Fruit fly (Drosophila melanogaster) whole organism, embryonic: ENCODE results near the gene CG5644.

ENCODE experiments used
- Adf1 ChIP-seq: fragments of 200-800 bp; sonication (Bioruptor generic); IDR thresholded peaks from 2 replicates; pipeline ENCODE4 v1.3.6; 2022; ENCODE audit warnings: missing biosample characterization, missing genetic modification characterization
- CG10267 ChIP-seq: fragments of 200-800 bp; sonication (Bioruptor generic); optimal IDR thresholded peaks from 2 replicates; lab custom pipeline; 2018; ENCODE audit warnings: missing biosample characterization, mild to moderate bottlenecking, missing genetic modification characterization, moderate library complexity
- CG10321 ChIP-seq: fragments of 200-800 bp; sonication (Bioruptor generic); IDR thresholded peaks from 2 replicates; pipeline ENCODE4 v1.3.6; 2022; ENCODE audit warnings: missing biosample characterization, missing genetic modification characterization
- CG12299 ChIP-seq: fragments of 200-800 bp; sonication (Bioruptor generic); optimal IDR thresholded peaks from 2 replicates; lab custom pipeline; 2018; ENCODE audit warnings: missing biosample characterization, mild to moderate bottlenecking, missing genetic modification characterization
- CG14710 ChIP-seq: fragments of 200-800 bp; sonication (Bioruptor generic); optimal IDR thresholded peaks from 3 replicates; lab custom pipeline; 2019; ENCODE audit warnings: missing biosample characterization, mild to moderate bottlenecking, missing genetic modification characterization, moderate library complexity
- CG17359 ChIP-seq: fragments of 200-800 bp; sonication (Bioruptor generic); optimal IDR thresholded peaks from 3 replicates; lab custom pipeline; 2018; ENCODE audit warnings: missing biosample characterization, mild to moderate bottlenecking, missing genetic modification characterization, moderate library complexity
- CG17361 ChIP-seq: fragments of 200-800 bp; sonication (Bioruptor generic); IDR thresholded peaks from 3 replicates; pipeline ENCODE4 v1.3.6; 2022; ENCODE audit warnings: missing biosample characterization, missing genetic modification characterization
- CG17612 ChIP-seq: fragments of 200-800 bp; sonication (Bioruptor generic); IDR thresholded peaks from 2 replicates; pipeline ENCODE4 v1.3.6; 2022; ENCODE audit warnings: missing biosample characterization, missing genetic modification characterization
- CG30431 ChIP-seq: fragments of 200-800 bp; sonication (Bioruptor generic); optimal IDR thresholded peaks from 2 replicates; lab custom pipeline; 2017; ENCODE audit warnings: missing biosample characterization, missing genetic modification characterization
- CG31441 ChIP-seq: fragments of 200-800 bp; sonication (Bioruptor generic); IDR thresholded peaks from 2 replicates; pipeline ENCODE4 v1.3.6; 2022; ENCODE audit warnings: missing biosample characterization, missing genetic modification characterization
- CG32532 ChIP-seq: fragments of 200-800 bp; sonication (Bioruptor generic); IDR thresholded peaks from 2 replicates; pipeline ENCODE4 v1.3.6; 2022; ENCODE audit warnings: missing biosample characterization, missing genetic modification characterization
- CG34224 ChIP-seq: fragments of 200-800 bp; sonication (Bioruptor generic); IDR thresholded peaks from 3 replicates; pipeline ENCODE4 v1.3.6; 2022; ENCODE audit warnings: missing biosample characterization, missing genetic modification characterization; ENCODE audit not compliant: partially characterized antibody
- CG34422 ChIP-seq: fragments of 200-800 bp; sonication (Bioruptor generic); IDR thresholded peaks from 3 replicates; pipeline ENCODE4 v1.3.6; 2022; ENCODE audit warnings: missing biosample characterization, missing genetic modification characterization
- CG3726 ChIP-seq: fragments of 200-800 bp; sonication (Bioruptor generic); IDR thresholded peaks from 3 replicates; pipeline ENCODE4, ENCODE4 v1.3.6; 2022; ENCODE audit warnings: missing biosample characterization, missing genetic modification characterization
- CG4424 ChIP-seq: fragments of 200-800 bp; sonication (Bioruptor generic); optimal IDR thresholded peaks from 3 replicates; lab custom pipeline; 2016; ENCODE audit warnings: missing biosample characterization, missing genetic modification characterization
- CG4730 ChIP-seq: fragments of 200-800 bp; sonication (Bioruptor generic); IDR thresholded peaks from 2 replicates; pipeline ENCODE4 v1.3.6; 2022; ENCODE audit warnings: missing biosample characterization, missing genetic modification characterization
- CG5180 ChIP-seq: fragments of 200-800 bp; sonication (Bioruptor generic); optimal IDR thresholded peaks from 3 replicates; lab custom pipeline; 2017; ENCODE audit warnings: missing biosample characterization, missing genetic modification characterization, mild to moderate bottlenecking, moderate library complexity, missing genetic modification reagents
- CG6175 ChIP-seq: fragments of 200-800 bp; sonication (Bioruptor generic); IDR thresholded peaks from 3 replicates; pipeline ENCODE4 v1.3.6; 2022; ENCODE audit warnings: missing biosample characterization, missing genetic modification characterization
- CG7271 ChIP-seq: fragments of 200-800 bp; sonication (Bioruptor generic); optimal IDR thresholded peaks from 2 replicates; lab custom pipeline; 2018; ENCODE audit warnings: missing biosample characterization, mild to moderate bottlenecking, missing genetic modification characterization, moderate library complexity
- CG7963 ChIP-seq: fragments of 200-800 bp; sonication (Bioruptor generic); IDR thresholded peaks from 3 replicates; pipeline ENCODE4 v1.3.6; 2022; ENCODE audit warnings: missing biosample characterization, missing genetic modification characterization; ENCODE audit not compliant: partially characterized antibody
- CG8089 ChIP-seq: fragments of 200-800 bp; sonication (Bioruptor generic); optimal IDR thresholded peaks from 3 replicates; lab custom pipeline; 2016; ENCODE audit warnings: missing biosample characterization, missing genetic modification characterization
- CG9932 ChIP-seq: fragments of 200-800 bp; sonication (Bioruptor generic); IDR thresholded peaks from 2 replicates; pipeline ENCODE4 v1.3.6; 2022; ENCODE audit warnings: missing biosample characterization, missing genetic modification characterization
- CHES-1-like ChIP-seq: fragments of 200-800 bp; sonication (Bioruptor generic); optimal IDR thresholded peaks from 2 replicates; lab custom pipeline; 2016; ENCODE audit warnings: missing biosample characterization, missing genetic modification characterization
- Dll ChIP-seq: fragments of 200-800 bp; sonication (Bioruptor generic); IDR thresholded peaks from 4 replicates; pipeline ENCODE4 v1.3.6; 2022; ENCODE audit warnings: missing biosample characterization, missing genetic modification characterization; ENCODE audit not compliant: partially characterized antibody
- Drgx ChIP-seq: fragments of 200-800 bp; sonication (Bioruptor generic); IDR thresholded peaks from 2 replicates; pipeline ENCODE4 v1.3.6; 2022; ENCODE audit warnings: missing biosample characterization, missing genetic modification characterization
- Ets65A ChIP-seq: fragments of 200-800 bp; sonication (Bioruptor generic); peaks from one replicate; lab custom pipeline; 2016; ENCODE audit warnings: missing biosample characterization, missing genetic modification characterization
- H2.0 ChIP-seq: fragments of 200-800 bp; sonication (Bioruptor generic); IDR thresholded peaks from 2 replicates; pipeline ENCODE4 v1.3.6; 2022; ENCODE audit warnings: missing biosample characterization, missing genetic modification characterization
- HLH4C ChIP-seq: fragments of 200-800 bp; sonication (Bioruptor generic); IDR thresholded peaks from 3 replicates; pipeline ENCODE4 v1.3.6; 2022; ENCODE audit warnings: missing biosample characterization, missing genetic modification characterization; ENCODE audit not compliant: partially characterized antibody
- Jarid2 ChIP-seq: fragments of 200-800 bp; sonication (Bioruptor generic); optimal IDR thresholded peaks from 3 replicates; lab custom pipeline; 2017; ENCODE audit warnings: mild to moderate bottlenecking, missing biosample characterization, missing genetic modification reagents, missing genetic modification characterization
- MBD-R2 ChIP-seq: fragments of 200-800 bp; sonication (Bioruptor generic); IDR thresholded peaks from 2 replicates; pipeline ENCODE4 v1.3.6; 2022; ENCODE audit warnings: missing biosample characterization, missing genetic modification characterization
- Med ChIP-seq: fragments of 200-800 bp; sonication (Bioruptor generic); peaks from one replicate; lab custom pipeline; 2016; ENCODE audit warnings: missing biosample characterization, missing genetic modification characterization, mild to moderate bottlenecking, inconsistent platforms, moderate library complexity
- Neu2 ChIP-seq: fragments of 200-800 bp; sonication (Bioruptor generic); optimal IDR thresholded peaks from 3 replicates; lab custom pipeline; 2016; ENCODE audit warnings: missing biosample characterization, missing genetic modification characterization, borderline replicate concordance
- PHDP ChIP-seq: fragments of 200-800 bp; sonication (Bioruptor generic); optimal IDR thresholded peaks from 3 replicates; lab custom pipeline; 2018; ENCODE audit warnings: missing biosample characterization, mild to moderate bottlenecking, missing genetic modification characterization, moderate library complexity
- Sry-δ ChIP-seq: fragments of 200-800 bp; sonication (Bioruptor generic); optimal IDR thresholded peaks from 2 replicates; lab custom pipeline; 2016; ENCODE audit warnings: missing biosample characterization, missing genetic modification characterization
- Tbp ChIP-seq: fragments of >200 bp; optimal IDR thresholded peaks from 2 replicates; lab custom pipeline; 2018; ENCODE audit warnings: missing biosample characterization, missing genetic modification characterization
- Vsx1 ChIP-seq: fragments of 200-800 bp; sonication (Bioruptor generic); optimal IDR thresholded peaks from 2 replicates; lab custom pipeline; 2017; ENCODE audit warnings: missing biosample characterization, mild to moderate bottlenecking, missing genetic modification characterization, missing genetic modification reagents
- abd-A ChIP-seq: fragments of 200-800 bp; sonication (Bioruptor generic); optimal IDR thresholded peaks from 3 replicates; lab custom pipeline; 2019; ENCODE audit warnings: missing biosample characterization, mild to moderate bottlenecking, missing genetic modification characterization, moderate library complexity
- dpn ChIP-seq, 2 experiments: fragments of 200-800 bp; sonication (Bioruptor generic); optimal IDR thresholded peaks; 3 replicates each; lab custom pipeline; 2016; ENCODE audit warnings: missing biosample characterization in 2 of 2, missing genetic modification characterization in 2 of 2
- ewg ChIP-seq: fragments of 200-800 bp; sonication (Bioruptor generic); optimal IDR thresholded peaks from 3 replicates; lab custom pipeline; 2017; ENCODE audit warnings: mild to moderate bottlenecking, missing biosample characterization, missing genetic modification reagents, missing genetic modification characterization
- eyg ChIP-seq: fragments of 200-800 bp; sonication (Bioruptor generic); optimal IDR thresholded peaks from 3 replicates; lab custom pipeline; 2016; ENCODE audit warnings: missing biosample characterization, missing genetic modification characterization
- fu2 ChIP-seq: fragments of 200-800 bp; sonication (Bioruptor generic); optimal IDR thresholded peaks from 2 replicates; lab custom pipeline; 2016; ENCODE audit warnings: missing biosample characterization, missing genetic modification characterization
- gcm2 ChIP-seq: fragments of 200-800 bp; sonication (Bioruptor generic); optimal IDR thresholded peaks from 2 replicates; lab custom pipeline; 2016; ENCODE audit warnings: missing biosample characterization, missing genetic modification characterization
- h ChIP-seq: fragments of >200 bp; optimal IDR thresholded peaks from 2 replicates; lab custom pipeline; 2017
- nerfin-2 ChIP-seq: fragments of 200-800 bp; sonication (Bioruptor generic); IDR thresholded peaks from 2 replicates; pipeline ENCODE4 v1.3.6; 2022; ENCODE audit warnings: missing biosample characterization, missing genetic modification characterization; ENCODE audit not compliant: partially characterized antibody
- prd ChIP-seq, 3 experiments: fragments of >200 bp in 2 of 3; fragments of 200-800 bp in 1 of 3; sonication (Bioruptor generic) in 1 of 3; optimal IDR thresholded peaks in 2 of 3; IDR thresholded peaks in 1 of 3; 2 replicates in 2 of 3; 3 replicates in 1 of 3; pipeline versions ENCODE4 v1.3.6 to Lab custom; 2017 to 2022; ENCODE audit warnings: missing biosample characterization in 1 of 3, missing genetic modification characterization in 1 of 3
- sens-2 ChIP-seq: fragments of 200-800 bp; sonication (Bioruptor generic); IDR thresholded peaks from 2 replicates; pipeline ENCODE4 v1.3.6; 2022; ENCODE audit warnings: missing biosample characterization, missing genetic modification characterization
- seq ChIP-seq: fragments of 200-800 bp; sonication (Bioruptor generic); IDR thresholded peaks from 2 replicates; pipeline ENCODE4 v1.3.6; 2022; ENCODE audit warnings: missing biosample characterization, missing genetic modification characterization
- sna ChIP-seq: fragments of 200-800 bp; sonication (Bioruptor generic); IDR thresholded peaks from 2 replicates; pipeline ENCODE4 v1.3.6; 2022; ENCODE audit warnings: missing biosample characterization, missing genetic modification characterization; ENCODE audit not compliant: partially characterized antibody
- twi ChIP-seq: fragments of 200-800 bp; optimal IDR thresholded peaks from 2 replicates; lab custom pipeline; 2019; ENCODE audit warnings: missing biosample characterization, mild to moderate bottlenecking, missing genetic modification characterization, moderate library complexity
- vnd ChIP-seq: fragments of 200-800 bp; sonication (Bioruptor generic); IDR thresholded peaks from 3 replicates; pipeline ENCODE4 v1.3.6; 2022; ENCODE audit warnings: missing biosample characterization, missing genetic modification characterization; ENCODE audit not compliant: partially characterized antibody
- z ChIP-seq: fragments of 200-800 bp; sonication (Bioruptor generic); IDR thresholded peaks from 3 replicates; pipeline ENCODE4 v1.3.6; 2022; ENCODE audit warnings: missing biosample characterization, missing genetic modification characterization

Gene CG5644

DNA sequence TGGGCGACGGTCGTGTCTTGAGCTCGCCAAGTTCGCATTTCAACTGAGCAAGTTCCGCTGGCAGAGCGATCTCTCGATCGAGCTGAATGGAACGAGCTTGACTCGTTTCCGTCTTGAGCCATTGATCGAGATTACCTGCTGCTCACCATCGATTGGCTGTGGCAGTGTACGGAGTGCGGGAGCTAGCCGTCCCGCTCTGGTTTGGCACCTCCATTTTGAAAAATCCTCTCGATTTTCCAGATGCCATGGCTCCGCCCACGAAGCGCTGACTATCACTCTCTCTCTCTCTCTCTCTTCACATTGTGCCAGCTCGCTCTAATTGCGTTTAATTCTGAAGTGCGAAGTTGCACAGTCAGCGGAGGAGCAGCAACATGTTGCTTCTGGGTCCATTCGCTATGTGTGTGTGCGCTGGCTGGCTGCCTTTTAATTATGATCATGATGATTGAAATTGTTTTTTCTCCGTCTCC is 39.5 kb upstream of the CG5644 start, which contains the start of gene Doc2 (continued):
- TF ChIP-seq CG17359 (tag; lab: Kevin White, UChicago) (no peak), HLH4C (GFP tag; lab: Robert Waterston, UW) (no peak), CG10321 (GFP tag; lab: Robert Waterston, UW) (peak; percentile 97), eyg (GFP tag; lab: Kevin White, UChicago) (no peak), prd (optimal IDR thresholded peaks at IDR 0.05; lab: Kevin White, UChicago) (no peak), prd (GFP tag; IDR thresholded peaks at IDR 0.05; lab: Robert Waterston, UW) (no peak), ewg (GFP tag; lab: Kevin White, UChicago) (no peak), z (GFP tag; lab: Robert Waterston, UW) (peak; percentile 77), vnd (GFP tag; lab: Robert Waterston, UW) (0 out of 3 replicates have a peak, but pooled peaks have one; percentile 14), seq (no peak), twi (peak; percentile 4), CG17612 (GFP tag; lab: Robert Waterston, UW) (no peak), dpn (GFP tag; optimal IDR thresholded peaks at IDR 0.05; lab: Kevin White, UChicago) (no peak), CG8089 (GFP tag; lab: Kevin White, UChicago) (no peak), CG6175 (no peak), PHDP (tag; lab: Kevin White, UChicago) (no peak), fu2 (GFP tag; lab: Kevin White, UChicago) (no peak), Drgx (GFP tag; lab: Robert Waterston, UW) (no peak), nerfin-2 (GFP tag; lab: Robert Waterston, UW) (no peak), CG32532 (GFP tag; lab: Robert Waterston, UW) (no peak), CG34422 (GFP tag; lab: Robert Waterston, UW) (no peak), Neu2 (GFP tag; lab: Kevin White, UChicago) (no peak), CG5180 (GFP tag; lab: Kevin White, UChicago) (peak; percentile 62), MBD-R2 (GFP tag; lab: Robert Waterston, UW) (no peak), CG9932 (GFP tag; lab: Robert Waterston, UW) (no peak), Tbp (no peak), h (lab: Kevin White, UChicago) (no peak), CG14710 (no peak), CG12299 (tag; lab: Kevin White, UChicago) (no peak), Adf1 (GFP tag; lab: Robert Waterston, UW) (0 out of 2 replicates have a peak, but pooled peaks have one; percentile 16), CG7271 (tag; lab: Kevin White, UChicago) (no peak), CG10267 (tag; lab: Kevin White, UChicago) (no peak), H2.0 (no peak), CG17361 (no peak), CG30431 (GFP tag; lab: Kevin White, UChicago) (no peak), Dll (0 out of 4 replicates have a peak, but pooled peaks have one; percentile 11), CHES-1-like (no peak), CG4730 (GFP tag; lab: Robert Waterston, UW) (no peak), Ets65A (GFP tag; lab: Kevin White, UChicago) (no peak), Jarid2 (GFP tag; lab: Kevin White, UChicago) (no peak), CG3726 (GFP tag; lab: Robert Waterston, UW) (no peak), Sry-δ (GFP tag; lab: Kevin White, UChicago) (no peak), Med (peak; percentile 42), sens-2 (GFP tag; lab: Robert Waterston, UW) (no peak), CG31441 (GFP tag; lab: Robert Waterston, UW) (no peak), abd-A (tag; lab: Kevin White, UChicago) (no peak), CG34224 (peak; percentile 12; the same call in 1 of the 3 replicates), CG4424 (no peak), gcm2 (GFP tag; lab: Kevin White, UChicago) (no peak), CG7963 (GFP tag; lab: Robert Waterston, UW) (no peak), Vsx1 (GFP tag; lab: Kevin White, UChicago) (no peak), sna (GFP tag; lab: Robert Waterston, UW) (0 out of 2 replicates have a peak, but pooled peaks have one; percentile 16)
